Worm (Caenorhabditis elegans) whole organism, mixed stage, embryonic: ENCODE measurements around the gene C47A4.1.

ENCODE experiments used
- ceh-39 ChIP-seq: fragments of 150-350 bp; optimal IDR thresholded peaks from 2 replicates; lab custom pipeline; 2014; ENCODE audit warnings: missing biosample characterization, missing genetic modification characterization
- ceh-83 ChIP-seq: fragments of 200-800 bp; sonication (Bioruptor generic); optimal IDR thresholded peaks from 2 replicates; lab custom pipeline; 2018; ENCODE audit warnings: mild to moderate bottlenecking, missing genetic modification characterization, missing compliant biosample characterization
- elt-3 ChIP-seq: fragments of 150-350 bp; optimal IDR thresholded peaks from 2 replicates; lab custom pipeline; 2014; ENCODE audit warnings: missing biosample characterization, missing genetic modification characterization
- flh-1 ChIP-seq: fragments of 200-800 bp; sonication (Bioruptor generic); optimal IDR thresholded peaks from 2 replicates; lab custom pipeline; 2018; ENCODE audit warnings: mild to moderate bottlenecking, missing genetic modification characterization, moderate library complexity, missing compliant biosample characterization
- ham-2 ChIP-seq: fragments of 200-800 bp; sonication (Bioruptor generic); optimal IDR thresholded peaks from 2 replicates; lab custom pipeline; 2018; ENCODE audit warnings: mild to moderate bottlenecking, missing genetic modification characterization, missing compliant biosample characterization
- lsy-2 ChIP-seq: fragments of 150-350 bp; optimal IDR thresholded peaks from 2 replicates; lab custom pipeline; 2014; ENCODE audit warnings: missing biosample characterization, missing genetic modification characterization
- mab-5 ChIP-seq: fragments of 150-350 bp; optimal IDR thresholded peaks from 2 replicates; lab custom pipeline; 2014; ENCODE audit warnings: missing biosample characterization, missing genetic modification characterization
- nhr-237 ChIP-seq: fragments of 150-350 bp; optimal IDR thresholded peaks from 2 replicates; lab custom pipeline; 2014; ENCODE audit warnings: missing biosample characterization, missing genetic modification characterization
- nhr-28 ChIP-seq: fragments of 150-350 bp; optimal IDR thresholded peaks from 2 replicates; lab custom pipeline; 2014; ENCODE audit warnings: missing biosample characterization, missing genetic modification characterization
- pha-4 ChIP-seq: fragments of 150-350 bp; optimal IDR thresholded peaks from 2 replicates; lab custom pipeline; 2018; ENCODE audit warnings: missing biosample characterization, missing genetic modification reagents, missing genetic modification characterization
- sptf-1 ChIP-seq: sonication (generic microtip); optimal IDR thresholded peaks from 2 replicates; lab custom pipeline; 2017; ENCODE audit warnings: mild to moderate bottlenecking, missing genetic modification characterization, moderate library complexity, missing compliant biosample characterization
- tbx-8 ChIP-seq: fragments of 200-800 bp; sonication (Bioruptor generic); optimal IDR thresholded peaks from 2 replicates; lab custom pipeline; 2018; ENCODE audit warnings: mild to moderate bottlenecking, missing genetic modification characterization, moderate library complexity, missing compliant biosample characterization
- unc-39 ChIP-seq: fragments of 150-350 bp; optimal IDR thresholded peaks from 2 replicates; lab custom pipeline; 2014; ENCODE audit warnings: missing biosample characterization, missing genetic modification characterization

- no peak for TF ChIP-seq elt-3 (tag; lab: Kevin White, UChicago)
- TF ChIP-seq mab-5 (tag; lab: Kevin White, UChicago): no peak
- no peak for TF ChIP-seq tbx-8 (GFP tag; lab: Kevin White, UChicago)
- TF ChIP-seq unc-39 (tag; lab: Kevin White, UChicago): no peak
- TF ChIP-seq nhr-237 (tag; lab: Kevin White, UChicago): no peak
- TF ChIP-seq ham-2: no peak
- no peak for TF ChIP-seq lsy-2
- no peak for TF ChIP-seq ceh-39
- no peak for TF ChIP-seq ceh-83 (GFP tag; lab: Kevin White, UChicago)
- no peak for TF ChIP-seq sptf-1
- TF ChIP-seq nhr-28 (tag; lab: Kevin White, UChicago): no peak
- no peak for TF ChIP-seq flh-1 (GFP tag; lab: Kevin White, UChicago)
- TF ChIP-seq pha-4 (tag; lab: Kevin White, UChicago): no peak
Observed at ce11 chrIV:13725201-13725600, 9.0 kb upstream of the C47A4.1 start.
